Fruit fly (Drosophila melanogaster) whole organism, embryonic: ENCODE results near the gene CG12948.

Source experiments
- Ada2b ChIP-seq: fragments of 200-800 bp; sonication (Bioruptor generic); IDR thresholded peaks from 2 replicates; pipeline ENCODE4 v1.3.6; 2022; ENCODE audit warnings: missing biosample characterization, missing genetic modification characterization
- B-H1 ChIP-seq: fragments of 200-800 bp; sonication (Bioruptor generic); IDR thresholded peaks from 3 replicates; pipeline ENCODE4 v1.3.6; 2022; ENCODE audit warnings: missing biosample characterization, missing genetic modification characterization
- Bdp1 ChIP-seq: fragments of 200-800 bp; sonication (Bioruptor generic); optimal IDR thresholded peaks from 3 replicates; lab custom pipeline; 2016; ENCODE audit warnings: missing biosample characterization, missing genetic modification characterization
- CG10565 ChIP-seq: fragments of 200-800 bp; sonication (Bioruptor generic); optimal IDR thresholded peaks from 3 replicates; lab custom pipeline; 2016; ENCODE audit warnings: missing biosample characterization, mild to moderate bottlenecking, missing genetic modification characterization
- CG11093 ChIP-seq: fragments of 200-800 bp; sonication (Bioruptor generic); IDR thresholded peaks from 3 replicates; pipeline ENCODE4 v1.3.6; 2022; ENCODE audit warnings: missing biosample characterization, missing genetic modification characterization
- CG11723 ChIP-seq: fragments of 200-800 bp; sonication (Bioruptor generic); optimal IDR thresholded peaks from 2 replicates; lab custom pipeline; 2017; ENCODE audit warnings: missing biosample characterization, mild to moderate bottlenecking, missing genetic modification characterization
- CG13123 ChIP-seq: fragments of 200-800 bp; sonication (Bioruptor generic); optimal IDR thresholded peaks from 2 replicates; lab custom pipeline; 2016; ENCODE audit warnings: missing biosample characterization, missing genetic modification characterization
- CG13424 ChIP-seq: fragments of 200-800 bp; sonication (Bioruptor generic); optimal IDR thresholded peaks from 2 replicates; lab custom pipeline; 2019; ENCODE audit warnings: missing biosample characterization, mild to moderate bottlenecking, missing genetic modification characterization, moderate library complexity
- CG1832 ChIP-seq: fragments of 200-800 bp; sonication (Bioruptor generic); optimal IDR thresholded peaks from 2 replicates; lab custom pipeline; 2017; ENCODE audit warnings: missing biosample characterization, mild to moderate bottlenecking, missing genetic modification characterization, inconsistent platforms
- CG2678 ChIP-seq: fragments of 200-800 bp; sonication (Bioruptor generic); optimal IDR thresholded peaks from 3 replicates; lab custom pipeline; 2019; ENCODE audit warnings: missing biosample characterization, mild to moderate bottlenecking, missing genetic modification characterization, moderate library complexity
- CG31388 ChIP-seq: fragments of 200-800 bp; sonication (Bioruptor generic); optimal IDR thresholded peaks from 2 replicates; lab custom pipeline; 2016; ENCODE audit warnings: missing biosample characterization, missing genetic modification characterization
- CG3281 ChIP-seq: fragments of 200-800 bp; sonication (Bioruptor generic); optimal IDR thresholded peaks from 3 replicates; lab custom pipeline; 2017; ENCODE audit warnings: missing biosample characterization, mild to moderate bottlenecking, missing genetic modification characterization
- CG3726 ChIP-seq: fragments of 200-800 bp; sonication (Bioruptor generic); IDR thresholded peaks from 3 replicates; pipeline ENCODE4, ENCODE4 v1.3.6; 2022; ENCODE audit warnings: missing biosample characterization, missing genetic modification characterization
- CG3995 ChIP-seq: fragments of 200-800 bp; sonication (Bioruptor generic); optimal IDR thresholded peaks from 3 replicates; lab custom pipeline; 2016; ENCODE audit warnings: missing biosample characterization, missing genetic modification characterization
- CG6654 ChIP-seq: fragments of 200-800 bp; sonication (Bioruptor generic); optimal IDR thresholded peaks from 2 replicates; lab custom pipeline; 2017; ENCODE audit warnings: missing biosample characterization, mild to moderate bottlenecking, missing genetic modification characterization
- CG6813 ChIP-seq: fragments of 200-800 bp; sonication (Bioruptor generic); optimal IDR thresholded peaks from 2 replicates; lab custom pipeline; 2017; ENCODE audit warnings: missing biosample characterization, missing genetic modification characterization, mild to moderate bottlenecking, moderate library complexity, missing genetic modification reagents
- CG7357 ChIP-seq: fragments of 200-800 bp; sonication (Bioruptor generic); IDR thresholded peaks from 3 replicates; pipeline ENCODE4 v1.3.6; 2022; ENCODE audit warnings: missing biosample characterization, missing genetic modification characterization
- CG7372 ChIP-seq: fragments of 200-800 bp; sonication (Bioruptor generic); IDR thresholded peaks from 2 replicates; pipeline ENCODE4 v1.3.6; 2022; ENCODE audit warnings: missing biosample characterization, missing genetic modification characterization
- CG9609 ChIP-seq: fragments of 200-800 bp; sonication (Bioruptor generic); optimal IDR thresholded peaks from 3 replicates; lab custom pipeline; 2016; ENCODE audit warnings: missing biosample characterization, missing genetic modification characterization
- CG9797 ChIP-seq: fragments of 200-800 bp; sonication (Bioruptor generic); optimal IDR thresholded peaks from 3 replicates; lab custom pipeline; 2018; ENCODE audit warnings: missing biosample characterization, mild to moderate bottlenecking, missing genetic modification characterization
- CoRest ChIP-seq: fragments of 200-800 bp; sonication (Bioruptor generic); optimal IDR thresholded peaks from 3 replicates; lab custom pipeline; 2018; ENCODE audit warnings: missing biosample characterization, mild to moderate bottlenecking, missing genetic modification characterization, moderate library complexity
- D19A ChIP-seq: fragments of 200-800 bp; optimal IDR thresholded peaks from 3 replicates; lab custom pipeline; 2019; ENCODE audit warnings: missing biosample characterization, mild to moderate bottlenecking, missing genetic modification characterization, moderate library complexity
- ERR ChIP-seq: fragments of 200-800 bp; sonication (Bioruptor generic); optimal IDR thresholded peaks from 2 replicates; lab custom pipeline; 2016; ENCODE audit warnings: missing biosample characterization, missing genetic modification characterization
- H2.0 ChIP-seq: fragments of 200-800 bp; sonication (Bioruptor generic); IDR thresholded peaks from 2 replicates; pipeline ENCODE4 v1.3.6; 2022; ENCODE audit warnings: missing biosample characterization, missing genetic modification characterization
- HLH3B ChIP-seq: fragments of 200-800 bp; sonication (Bioruptor generic); IDR thresholded peaks from 2 replicates; pipeline ENCODE4 v1.3.6; 2022; ENCODE audit warnings: missing biosample characterization, missing genetic modification characterization
- Hey ChIP-seq: fragments of 200-800 bp; sonication (Bioruptor generic); optimal IDR thresholded peaks from 3 replicates; lab custom pipeline; 2018; ENCODE audit warnings: missing biosample characterization, mild to moderate bottlenecking, missing genetic modification characterization
- Hr3 ChIP-seq: fragments of 200-800 bp; sonication (Bioruptor generic); optimal IDR thresholded peaks from 3 replicates; lab custom pipeline; 2016; ENCODE audit warnings: missing biosample characterization, missing genetic modification characterization
- MTF-1 ChIP-seq: fragments of 200-800 bp; sonication (Bioruptor generic); optimal IDR thresholded peaks from 2 replicates; lab custom pipeline; 2018; ENCODE audit warnings: missing biosample characterization, mild to moderate bottlenecking, missing genetic modification characterization, borderline replicate concordance
- NFAT ChIP-seq: fragments of 200-800 bp; sonication (Bioruptor generic); IDR thresholded peaks from 2 replicates; pipeline ENCODE4 v1.3.6; 2022; ENCODE audit warnings: missing biosample characterization, missing genetic modification characterization
- NK7.1 ChIP-seq: fragments of 200-800 bp; sonication (Bioruptor generic); optimal IDR thresholded peaks from 3 replicates; lab custom pipeline; 2016; ENCODE audit warnings: missing biosample characterization, missing genetic modification characterization
- Nf-YA ChIP-seq: fragments of 200-800 bp; sonication (Bioruptor generic); IDR thresholded peaks from 2 replicates; pipeline ENCODE4 v1.3.6; 2022; ENCODE audit warnings: missing biosample characterization, missing genetic modification characterization
- Pdp1 ChIP-seq, 2 experiments: fragments of 200-800 bp; sonication (Bioruptor generic); optimal IDR thresholded peaks; 3 replicates each; lab custom pipeline; 2016; ENCODE audit warnings: missing biosample characterization in 2 of 2, missing genetic modification characterization in 2 of 2, mild to moderate bottlenecking in 1 of 2, moderate library complexity in 1 of 2
- Rx ChIP-seq: fragments of 200-800 bp; sonication (Bioruptor generic); IDR thresholded peaks from 2 replicates; pipeline ENCODE4 v1.3.6; 2022; ENCODE audit warnings: missing biosample characterization, missing genetic modification characterization
- Ssrp ChIP-seq: fragments of 200-800 bp; sonication (Bioruptor generic); optimal IDR thresholded peaks from 2 replicates; lab custom pipeline; 2018; ENCODE audit warnings: missing biosample characterization, mild to moderate bottlenecking, missing genetic modification characterization, moderate library complexity
- bcd ChIP-seq: fragments of 200-800 bp; sonication (Bioruptor generic); optimal IDR thresholded peaks from 2 replicates; lab custom pipeline; 2017; ENCODE audit warnings: missing biosample characterization, mild to moderate bottlenecking, missing genetic modification characterization
- btn ChIP-seq: fragments of 200-800 bp; sonication (Bioruptor generic); optimal IDR thresholded peaks from 2 replicates; lab custom pipeline; 2016; ENCODE audit warnings: missing biosample characterization, missing genetic modification characterization
- ci ChIP-seq: fragments of 200-800 bp; sonication (Bioruptor generic); IDR thresholded peaks from 3 replicates; pipeline ENCODE4 v1.3.6; 2022; ENCODE audit warnings: missing biosample characterization, missing genetic modification characterization
- corto ChIP-seq: fragments of 200-800 bp; sonication (Bioruptor generic); optimal IDR thresholded peaks from 2 replicates; lab custom pipeline; 2016; ENCODE audit warnings: missing biosample characterization, mild to moderate bottlenecking, missing genetic modification characterization, moderate library complexity
- croc ChIP-seq: fragments of 200-800 bp; sonication (Bioruptor generic); conservative IDR thresholded peaks from 3 replicates; pipeline ENCODE4 v1.3.6; 2022; ENCODE audit warnings: missing biosample characterization, missing genetic modification characterization
- danr ChIP-seq: fragments of 200-800 bp; sonication (Bioruptor generic); IDR thresholded peaks from 2 replicates; pipeline ENCODE4 v1.3.6; 2022; ENCODE audit warnings: missing biosample characterization, missing genetic modification characterization
- dati ChIP-seq: fragments of 200-800 bp; sonication (Bioruptor generic); IDR thresholded peaks from 2 replicates; pipeline ENCODE4 v1.3.6; 2022; ENCODE audit warnings: missing biosample characterization, missing genetic modification characterization
- grau ChIP-seq: fragments of 200-800 bp; optimal IDR thresholded peaks from 3 replicates; lab custom pipeline; 2019; ENCODE audit warnings: missing biosample characterization, mild to moderate bottlenecking, missing genetic modification characterization, moderate library complexity
- gro ChIP-seq: fragments of 200-800 bp; sonication (Bioruptor generic); optimal IDR thresholded peaks from 2 replicates; lab custom pipeline; 2016; ENCODE audit warnings: missing biosample characterization, missing genetic modification characterization
- jing ChIP-seq: fragments of 200-800 bp; sonication (Bioruptor generic); optimal IDR thresholded peaks from 2 replicates; lab custom pipeline; 2018; ENCODE audit warnings: missing biosample characterization, mild to moderate bottlenecking, missing genetic modification characterization
- org-1 ChIP-seq: fragments of 200-800 bp; sonication (Bioruptor generic); optimal IDR thresholded peaks from 2 replicates; lab custom pipeline; 2017; ENCODE audit warnings: missing biosample characterization, missing genetic modification characterization
- pb ChIP-seq: fragments of 200-800 bp; sonication (Bioruptor generic); optimal IDR thresholded peaks from 3 replicates; lab custom pipeline; 2016; ENCODE audit warnings: missing biosample characterization, missing genetic modification characterization
- prd ChIP-seq, 3 experiments: fragments of >200 bp in 2 of 3; fragments of 200-800 bp in 1 of 3; sonication (Bioruptor generic) in 1 of 3; optimal IDR thresholded peaks in 2 of 3; IDR thresholded peaks in 1 of 3; 2 replicates in 2 of 3; 3 replicates in 1 of 3; pipeline versions ENCODE4 v1.3.6 to Lab custom; 2017 to 2022; ENCODE audit warnings: missing biosample characterization in 1 of 3, missing genetic modification characterization in 1 of 3
- tgo ChIP-seq: fragments of 200-800 bp; sonication (Bioruptor generic); IDR thresholded peaks from 3 replicates; pipeline ENCODE4 v1.3.6; 2022; ENCODE audit warnings: missing biosample characterization, missing genetic modification characterization
- tin ChIP-seq: fragments of 200-800 bp; sonication (Bioruptor generic); optimal IDR thresholded peaks from 3 replicates; lab custom pipeline; 2016; ENCODE audit warnings: missing biosample characterization, missing genetic modification characterization
- wdn ChIP-seq: fragments of 200-800 bp; sonication (Bioruptor generic); IDR thresholded peaks from 2 replicates; pipeline ENCODE4 v1.3.6; 2022; ENCODE audit warnings: missing biosample characterization, missing genetic modification characterization
- wor ChIP-seq: fragments of 200-800 bp; sonication (Bioruptor generic); IDR thresholded peaks from 2 replicates; pipeline ENCODE4 v1.3.6; 2022; ENCODE audit warnings: missing biosample characterization, missing genetic modification characterization

Gene CG12948

DNA sequence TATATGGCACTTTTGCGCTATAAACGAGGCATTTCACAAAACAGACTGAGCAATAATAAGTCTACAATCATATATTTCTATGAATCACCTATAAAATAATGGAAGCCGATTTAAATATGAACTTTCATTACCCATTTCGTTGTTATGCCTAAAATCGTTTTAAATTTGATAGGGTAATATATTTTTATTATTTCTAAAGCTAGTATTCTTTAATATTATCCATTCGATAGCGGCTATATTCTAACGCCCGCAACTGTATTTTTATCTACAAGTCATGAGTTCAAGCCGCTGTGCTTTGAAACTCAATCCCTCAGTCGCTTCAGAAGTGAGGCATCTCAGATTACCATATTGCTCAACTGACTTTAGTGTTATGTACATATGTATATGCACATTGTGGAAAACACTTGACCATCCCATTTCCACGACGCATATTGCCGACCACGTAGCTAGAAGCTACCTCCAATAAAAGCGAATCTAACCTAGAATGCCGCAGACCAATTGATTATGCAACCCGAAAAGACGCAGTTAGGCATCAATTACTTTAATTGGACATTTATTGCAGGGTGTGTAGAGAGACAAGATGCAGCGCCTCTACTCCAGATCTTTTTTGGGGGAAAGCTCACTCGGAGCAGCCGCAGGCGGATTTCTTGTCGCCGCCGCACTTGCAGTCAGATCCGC is 35.8 kb upstream of the CG12948 start (continued):
- TF ChIP-seq Pdp1 (GFP tag; optimal IDR thresholded peaks at IDR 0.05; lab: Kevin White, UChicago) (peak in 1 of 2 experiments; percentile 95), jing (GFP tag; lab: Kevin White, UChicago) (no peak), CG3281 (GFP tag; lab: Kevin White, UChicago) (no peak), CG11723 (GFP tag; lab: Kevin White, UChicago) (no peak), CG6813 (no peak), Hey (no peak), HLH3B (no peak), D19A (tag; lab: Kevin White, UChicago) (peak; percentile 1), Rx (no peak), Ada2b (GFP tag; lab: Robert Waterston, UW) (no peak), CG10565 (GFP tag; lab: Kevin White, UChicago) (no peak), MTF-1 (peak; percentile 49), CG13424 (tag; lab: Kevin White, UChicago) (no peak), tin (GFP tag; lab: Kevin White, UChicago) (no peak), pb (GFP tag; lab: Kevin White, UChicago) (no peak), NK7.1 (no peak), B-H1 (GFP tag; lab: Robert Waterston, UW) (no peak), org-1 (GFP tag; lab: Kevin White, UChicago) (no peak), btn (no peak), corto (no peak), dati (GFP tag; lab: Robert Waterston, UW) (no peak), Bdp1 (no peak), CG3726 (GFP tag; lab: Robert Waterston, UW) (no peak), croc (no peak), CG9609 (no peak), Hr3 (GFP tag; lab: Kevin White, UChicago) (no peak), CG13123 (GFP tag; lab: Kevin White, UChicago) (no peak), CG3995 (GFP tag; lab: Kevin White, UChicago) (no peak), prd (optimal IDR thresholded peaks at IDR 0.05; lab: Kevin White, UChicago) (no peak), prd (GFP tag; IDR thresholded peaks at IDR 0.05; lab: Robert Waterston, UW) (0 out of 3 replicates have a peak, but pooled peaks have one; percentile 17), wor (GFP tag; lab: Robert Waterston, UW) (no peak), CG31388 (no peak), Ssrp (tag; lab: Kevin White, UChicago) (no peak), grau (tag; lab: Kevin White, UChicago) (peak; percentile 15), CG9797 (no peak), CG6654 (GFP tag; lab: Kevin White, UChicago) (no peak), tgo (GFP tag; lab: Robert Waterston, UW) (no peak), NFAT (no peak), H2.0 (GFP tag; lab: Robert Waterston, UW) (no peak), CoRest (tag; lab: Kevin White, UChicago) (no peak), CG1832 (GFP tag; lab: Kevin White, UChicago) (no peak), ci (GFP tag; lab: Robert Waterston, UW) (no peak), CG11093 (GFP tag; lab: Robert Waterston, UW) (no peak), bcd (GFP tag; lab: Kevin White, UChicago) (no peak), gro (GFP tag; lab: Kevin White, UChicago) (no peak), danr (no peak), wdn (GFP tag; lab: Robert Waterston, UW) (no peak), Nf-YA (GFP tag; lab: Robert Waterston, UW) (no peak), CG2678 (peak; percentile 25), CG7357 (no peak), CG7372 (GFP tag; lab: Robert Waterston, UW) (no peak), ERR (GFP tag; lab: Kevin White, UChicago) (no peak)
